Worm (Caenorhabditis elegans): ENCODE results near the gene paic-1.

DNA sequence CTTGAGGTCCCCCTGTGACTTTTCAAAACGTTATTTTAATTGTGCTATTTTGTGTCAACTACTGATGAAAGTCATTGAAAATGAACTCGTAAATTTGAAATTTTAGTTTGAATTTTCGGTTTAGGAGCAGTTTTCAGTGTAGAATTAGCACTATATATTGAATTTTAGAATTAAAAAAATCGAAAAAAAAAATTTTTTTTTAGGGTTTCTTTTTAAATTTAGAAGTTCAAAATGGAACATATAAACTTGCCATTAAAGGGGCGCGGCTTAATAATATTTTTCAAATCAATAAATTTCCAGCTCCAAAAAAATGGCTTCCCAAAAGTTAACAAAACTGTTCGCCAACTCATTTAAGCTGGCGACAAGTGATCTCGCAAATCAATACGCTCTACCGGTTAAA, 21.4 kb downstream of the paic-1 start, which contains the start of gene H20J04.9:
- no peak for TF ChIP-seq nhr-6 (tag; optimal IDR thresholded peaks at IDR 0.05)
- TF ChIP-seq zag-1 (tag; optimal IDR thresholded peaks at IDR 0.05), result no peak

Measured in whole organism, L2 larva.